Fruit fly (Drosophila melanogaster): ENCODE measurements around the gene CG4611.

Gene CG4611

DNA sequence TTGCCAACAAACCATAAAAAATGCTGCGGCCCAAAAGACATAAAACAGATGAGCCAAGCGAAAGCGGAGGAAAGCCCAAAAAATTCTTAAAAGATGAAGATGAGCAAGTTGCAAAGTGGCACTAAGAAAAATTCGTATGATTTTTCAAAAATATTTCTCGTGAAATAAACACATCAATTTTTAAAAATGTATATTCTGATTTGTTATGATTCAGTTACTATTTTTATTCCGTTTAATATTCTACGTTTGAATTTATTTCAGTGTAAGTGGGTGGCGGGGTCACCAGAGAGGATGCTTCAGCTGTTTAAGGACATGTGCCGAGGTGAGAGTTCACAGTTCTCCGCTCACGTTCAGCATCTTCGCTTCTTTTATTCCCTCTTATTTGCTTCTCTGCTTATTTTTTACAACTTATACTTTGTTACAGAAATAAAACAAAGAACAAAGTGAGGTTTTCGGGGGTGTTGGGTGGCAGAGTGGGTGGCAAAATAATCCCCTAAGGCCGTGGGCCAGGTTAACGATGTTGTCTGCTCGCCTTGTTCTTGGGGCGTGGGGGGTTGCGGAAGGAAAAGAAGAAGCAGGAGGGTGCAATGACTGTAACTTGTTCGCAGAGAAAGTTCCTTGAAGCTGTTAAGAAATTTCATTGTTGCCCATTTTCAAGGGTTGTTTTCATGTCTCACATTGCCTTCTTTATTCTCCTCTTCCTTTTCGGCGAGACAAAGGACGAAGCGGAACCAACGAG lies 46.2 kb downstream of the CG4611 start (continued):
- no peak for TF ChIP-seq CG1621 (tag; optimal IDR thresholded peaks at IDR 0.05)
- peak; percentile 53 for TF ChIP-seq topi (GFP tag; optimal IDR thresholded peaks at IDR 0.05)
- TF ChIP-seq CG6792 (GFP tag; optimal IDR thresholded peaks at IDR 0.05): peak; percentile 43
- TF ChIP-seq Eip78C (GFP tag): peak; percentile 86
- TF ChIP-seq svp (GFP tag): peak; percentile 69
- peak; percentile 10 for TF ChIP-seq Sox14 (GFP tag; optimal IDR thresholded peaks at IDR 0.05)
- TF ChIP-seq dsx (GFP tag; optimal IDR thresholded peaks at IDR 0.05; ENCODE audit: poor library complexity, severe bottlenecking): no peak
- TF ChIP-seq Sox102F (GFP tag; optimal IDR thresholded peaks at IDR 0.05): peak; percentile 41
- TF ChIP-seq Met (GFP tag; optimal IDR thresholded peaks at IDR 0.05): peak; percentile 60
- peak; percentile 3 for TF ChIP-seq CG7368 (GFP tag; optimal IDR thresholded peaks at IDR 0.05)
- no peak for TF ChIP-seq CG4318 (GFP tag; optimal IDR thresholded peaks at IDR 0.05)
- TF ChIP-seq OdsH (GFP tag; optimal IDR thresholded peaks at IDR 0.05): peak; percentile 45
- TF ChIP-seq fd59A (GFP tag; optimal IDR thresholded peaks at IDR 0.05): no peak
- no peak for TF ChIP-seq dac (GFP tag; optimal IDR thresholded peaks at IDR 0.05)
- no peak for TF ChIP-seq CG16779 (tag; optimal IDR thresholded peaks at IDR 0.05)
- TF ChIP-seq esn (GFP tag; optimal IDR thresholded peaks at IDR 0.05): peak; percentile 40
- TF ChIP-seq CG10631 (GFP tag; optimal IDR thresholded peaks at IDR 0.05): peak; percentile 22
- peak; percentile 23 for TF ChIP-seq lz (GFP tag; optimal IDR thresholded peaks at IDR 0.05)
- no peak for TF ChIP-seq Sox15 (GFP tag; optimal IDR thresholded peaks at IDR 0.05)
- peak; percentile 44 for TF ChIP-seq CG8319 (GFP tag; optimal IDR thresholded peaks at IDR 0.05)

DNA sequence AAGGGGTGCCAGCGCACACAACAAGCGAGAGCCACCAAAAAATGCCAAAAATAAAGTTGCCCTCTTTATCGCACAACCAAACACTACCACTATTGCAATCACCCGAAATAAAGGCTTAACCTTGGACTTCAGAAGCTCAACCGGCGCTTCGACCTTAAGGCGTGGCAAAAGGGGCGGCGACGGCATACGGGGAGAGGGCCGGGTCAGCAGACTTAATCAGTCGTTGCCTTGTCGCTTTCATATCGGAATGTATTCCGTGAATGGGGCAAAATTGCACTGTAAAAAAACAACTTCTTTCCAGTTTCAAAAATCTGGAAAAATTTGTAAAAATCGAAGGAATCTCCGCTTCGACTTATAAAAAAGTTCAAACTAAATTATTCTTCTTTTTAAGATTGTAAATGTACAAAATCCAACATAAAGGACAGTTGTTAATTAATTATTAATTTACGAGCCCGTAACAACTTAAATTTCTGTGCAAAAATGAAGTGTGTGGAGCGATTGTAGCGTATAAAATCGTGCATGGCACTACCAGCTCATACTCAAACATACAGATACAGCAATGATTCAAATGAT lies 46.9 kb downstream of the CG4611 start:
- TF ChIP-seq CG31627 (GFP tag; optimal IDR thresholded peaks at IDR 0.05) (peak; percentile 52), CG6163 (GFP tag; IDR thresholded peaks at IDR 0.05) (peak; percentile 67), lz (GFP tag; optimal IDR thresholded peaks at IDR 0.05) (no peak), fd59A (GFP tag; optimal IDR thresholded peaks at IDR 0.05) (no peak), Gug (GFP tag; IDR thresholded peaks at IDR 0.05) (no peak), CG7368 (GFP tag; optimal IDR thresholded peaks at IDR 0.05) (no peak), fkh (GFP tag; optimal IDR thresholded peaks at IDR 0.05) (no peak), ss (GFP tag; optimal IDR thresholded peaks at IDR 0.05) (no peak), CG32006 (GFP tag; optimal IDR thresholded peaks at IDR 0.05) (peak; percentile 34), svp (GFP tag) (peak; percentile 78), CG11762 (GFP tag; optimal IDR thresholded peaks at IDR 0.05; ENCODE audit: insufficient read depth) (peak; percentile 26), Sox102F (GFP tag; optimal IDR thresholded peaks at IDR 0.05) (peak; percentile 40), CG10631 (GFP tag; optimal IDR thresholded peaks at IDR 0.05) (no peak), CG6792 (GFP tag; optimal IDR thresholded peaks at IDR 0.05) (peak; percentile 19), salr (GFP tag; optimal IDR thresholded peaks at IDR 0.05) (no peak), esn (GFP tag; optimal IDR thresholded peaks at IDR 0.05) (peak; percentile 55), pdm3 (GFP tag; optimal IDR thresholded peaks at IDR 0.05) (peak; percentile 54), Eip75B (GFP tag; optimal IDR thresholded peaks at IDR 0.05) (no peak), dsx (GFP tag; optimal IDR thresholded peaks at IDR 0.05; ENCODE audit: poor library complexity, severe bottlenecking) (no peak), CG15336 (GFP tag; IDR thresholded peaks at IDR 0.05) (peak; percentile 43; the same call in 1 of the 2 replicates), Ets21C (GFP tag; optimal IDR thresholded peaks at IDR 0.05) (peak; percentile 25), eg (GFP tag; IDR thresholded peaks at IDR 0.05) (0 out of 3 replicates have a peak, but pooled peaks have one; percentile 9), fd85E (GFP tag; optimal IDR thresholded peaks at IDR 0.05) (no peak), OdsH (GFP tag; optimal IDR thresholded peaks at IDR 0.05) (peak; percentile 59), Sox15 (GFP tag; optimal IDR thresholded peaks at IDR 0.05) (peak; percentile 29), net (GFP tag; optimal IDR thresholded peaks at IDR 0.05) (no peak), dac (GFP tag; optimal IDR thresholded peaks at IDR 0.05) (no peak), CG11294 (GFP tag; IDR thresholded peaks at IDR 0.05) (no peak), CG4318 (GFP tag; optimal IDR thresholded peaks at IDR 0.05) (no peak), CG8632 (GFP tag; optimal IDR thresholded peaks at IDR 0.05) (peak; percentile 31), Eip78C (GFP tag) (peak; percentile 73), Hr4 (GFP tag; optimal IDR thresholded peaks at IDR 0.05) (peak; percentile 10), CG3032 (tag; optimal IDR thresholded peaks at IDR 0.05) (no peak), achi (GFP tag; optimal IDR thresholded peaks at IDR 0.05) (peak; percentile 20), Hr39 (GFP tag; optimal IDR thresholded peaks at IDR 0.05) (peak; percentile 59), Met (GFP tag; optimal IDR thresholded peaks at IDR 0.05) (peak; percentile 73), CG6808 (GFP tag; optimal IDR thresholded peaks at IDR 0.05) (no peak), Smox (GFP tag; optimal IDR thresholded peaks at IDR 0.05) (peak; percentile 55), CG9139 (GFP tag; optimal IDR thresholded peaks at IDR 0.05) (no peak), spab (GFP tag; optimal IDR thresholded peaks at IDR 0.05) (no peak), CG11902 (GFP tag; optimal IDR thresholded peaks at IDR 0.05) (peak; percentile 2)
